Worm (Caenorhabditis elegans) whole organism, L3 larva: ENCODE measurements around the gene K11E4.1.
A peak's percentile ranks its signal among the peaks of the same experiment; 100 is the strongest.

Experiments used
- ama-1 ChIP-seq: fragments of 150-350 bp; optimal IDR thresholded peaks from 2 replicates; lab custom pipeline; 2018
- egl-27 ChIP-seq: sonication (generic microtip); optimal IDR thresholded peaks from 4 replicates; lab custom pipeline; 2017; ENCODE audit warnings: missing biosample characterization, missing genetic modification reagents, missing genetic modification characterization
- elt-1 ChIP-seq: fragments of 150-350 bp; optimal IDR thresholded peaks from 2 replicates; lab custom pipeline; 2014; ENCODE audit warnings: missing biosample characterization, missing genetic modification characterization
- mdl-1 ChIP-seq: fragments of 150-350 bp; optimal IDR thresholded peaks from 2 replicates; lab custom pipeline; 2014; ENCODE audit warnings: missing biosample characterization, missing genetic modification characterization
- nhr-237 ChIP-seq: fragments of 150-350 bp; optimal IDR thresholded peaks from 2 replicates; lab custom pipeline; 2014; ENCODE audit warnings: missing biosample characterization, missing genetic modification characterization
- nhr-25 ChIP-seq: sonication (generic microtip); optimal IDR thresholded peaks from 2 replicates; lab custom pipeline; 2017; ENCODE audit warnings: missing biosample characterization, missing genetic modification characterization
- nhr-28 ChIP-seq: fragments of 150-350 bp; optimal IDR thresholded peaks from 2 replicates; lab custom pipeline; 2014; ENCODE audit warnings: missing biosample characterization, missing genetic modification characterization
- snpc-4 ChIP-seq: fragments of 150-350 bp; optimal IDR thresholded peaks from 2 replicates; lab custom pipeline; 2014; ENCODE audit warnings: missing biosample characterization, missing genetic modification characterization
- unc-39 ChIP-seq: sonication (generic microtip); optimal IDR thresholded peaks from 4 replicates; lab custom pipeline; 2017; ENCODE audit warnings: missing biosample characterization, missing genetic modification characterization
- zag-1 ChIP-seq: fragments of 150-350 bp; optimal IDR thresholded peaks from 2 replicates; lab custom pipeline; 2014; ENCODE audit warnings: missing biosample characterization, missing genetic modification characterization

DNA sequence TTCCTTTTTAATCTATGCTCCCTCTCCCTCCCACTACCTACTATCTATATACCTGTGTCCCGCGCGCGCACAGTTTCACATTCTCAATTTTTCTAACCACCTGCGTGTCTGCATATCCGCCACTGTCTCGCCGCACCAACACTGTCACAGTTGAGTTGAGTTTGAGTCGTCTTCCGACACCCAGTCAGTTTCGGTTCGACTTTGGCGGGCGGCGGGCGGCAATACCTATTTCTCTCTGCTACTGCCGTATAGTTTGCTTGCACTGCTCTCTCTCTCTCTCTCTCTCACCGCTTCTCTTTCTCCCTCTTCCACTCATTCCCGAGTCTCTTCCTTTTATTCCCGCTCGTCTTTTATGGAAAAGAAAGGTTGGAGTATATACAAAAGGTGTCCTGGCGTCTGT is 38.5 kb upstream of the K11E4.1 start:
- no peak for TF ChIP-seq nhr-28 (tag; lab: Kevin White, UChicago)
- TF ChIP-seq ama-1 (lab: Kevin White, UChicago) = no peak
- TF ChIP-seq elt-1 = no peak
- no peak for TF ChIP-seq snpc-4 (tag; lab: Kevin White, UChicago)
- TF ChIP-seq egl-27 = no peak
- no peak for TF ChIP-seq nhr-237
- peak; percentile 7 for TF ChIP-seq nhr-25 (tag; lab: Kevin White, UChicago)
- no peak for TF ChIP-seq zag-1 (tag; lab: Kevin White, UChicago)
- TF ChIP-seq unc-39 (tag; lab: Kevin White, UChicago) = no peak
- no peak for TF ChIP-seq mdl-1 (tag; lab: Kevin White, UChicago)
